Worm (Caenorhabditis elegans) whole organism, midembryonic: ENCODE measurements around the gene T24F1.7.

Experiments
- T22C8.4 ChIP-seq: fragments of 200-800 bp; sonication (Bioruptor generic); IDR thresholded peaks from 2 replicates; pipeline ENCODE4 v1.3.6; 2022; ENCODE audit warnings: missing genetic modification characterization, missing compliant biosample characterization
- cog-1 ChIP-seq: sonication (generic microtip); optimal IDR thresholded peaks from 2 replicates; lab custom pipeline; 2016; ENCODE audit warnings: missing genetic modification characterization, missing compliant biosample characterization
- flt-1 ChIP-seq: fragments of 200-800 bp; sonication (Bioruptor generic); IDR thresholded peaks from 2 replicates; pipeline ENCODE4 v1.3.6; 2022; ENCODE audit warnings: missing genetic modification characterization, missing compliant biosample characterization
- klf-2 ChIP-seq: fragments of 200-800 bp; sonication (Bioruptor generic); conservative IDR thresholded peaks from 2 replicates; pipeline ENCODE4 v1.3.6; 2022; ENCODE audit warnings: missing genetic modification reagents, missing genetic modification characterization, missing compliant biosample characterization
- med-1 ChIP-seq: sonication (generic microtip); optimal IDR thresholded peaks from 2 replicates; lab custom pipeline; 2017; ENCODE audit warnings: missing genetic modification characterization, mild to moderate bottlenecking, missing compliant biosample characterization, antibody characterized with exemption, missing genetic modification reagents; ENCODE audit not compliant: insufficient read depth
- ref-1 ChIP-seq: fragments of 200-800 bp; sonication (Bioruptor generic); conservative IDR thresholded peaks from 2 replicates; pipeline ENCODE4 v1.3.6; 2022; ENCODE audit warnings: missing genetic modification reagents, missing genetic modification characterization, missing compliant biosample characterization
- tab-1 ChIP-seq: fragments of 200-800 bp; sonication (Bioruptor generic); IDR thresholded peaks from 2 replicates; pipeline ENCODE4 v1.3.6; 2022; ENCODE audit warnings: missing genetic modification characterization, missing compliant biosample characterization
- ztf-23 ChIP-seq: fragments of 200-800 bp; sonication (Bioruptor generic); IDR thresholded peaks from 2 replicates; pipeline ENCODE4 v1.3.6; 2022; ENCODE audit warnings: missing genetic modification reagents, missing genetic modification characterization, missing compliant biosample characterization
- ztf-29 ChIP-seq: fragments of 200-800 bp; sonication (Bioruptor generic); IDR thresholded peaks from 2 replicates; pipeline ENCODE4 v1.3.6; 2022; ENCODE audit warnings: missing genetic modification reagents, missing genetic modification characterization, missing compliant biosample characterization

The T24F1.7 gene

DNA sequence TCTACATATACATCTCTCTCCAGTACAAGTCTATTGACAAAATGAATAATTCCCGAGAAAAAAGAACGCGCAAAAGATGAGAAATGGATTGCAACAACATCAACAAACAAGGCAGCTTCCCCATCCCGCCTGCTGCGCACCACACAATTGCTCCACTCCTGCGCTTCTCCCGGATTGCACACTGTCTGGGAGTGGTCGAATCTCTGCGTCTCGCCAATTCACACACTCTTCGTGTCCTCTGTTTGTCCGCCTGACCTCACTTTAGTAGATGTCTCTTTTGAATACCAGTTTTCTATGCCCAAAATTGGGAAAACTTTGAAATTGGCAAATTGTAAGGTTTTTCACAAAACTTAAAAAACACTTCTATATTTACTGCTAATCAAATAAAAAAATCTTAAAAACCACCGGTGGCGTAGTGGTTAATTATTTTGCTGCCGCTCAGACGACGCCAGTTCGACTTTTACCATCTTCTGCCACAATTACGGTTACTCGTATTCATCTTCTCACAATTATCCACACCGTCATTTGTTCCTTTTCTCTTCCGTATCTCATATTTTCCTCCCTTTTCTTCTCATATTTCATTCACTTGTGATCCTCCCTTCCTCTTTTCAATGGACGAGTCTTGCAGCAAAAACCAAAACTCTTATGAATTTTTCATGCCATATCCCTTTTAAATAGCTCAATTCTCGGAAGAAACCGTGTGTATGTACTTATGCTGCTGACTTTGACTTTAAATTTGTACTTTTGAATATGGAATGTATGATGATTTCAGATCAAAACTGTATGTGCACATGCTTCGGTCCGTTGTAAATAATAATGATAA lies 6.5 kb upstream of the T24F1.7 start, which contains the start of gene rsf-1:
rsf-1 (plus strand) TSS at position 773 of the 823 bp plus-strand sequence.
- TF ChIP-seq cog-1 (tag; lab: Kevin White, UChicago): peak; percentile 44
- no peak for TF ChIP-seq med-1
- no peak for TF ChIP-seq ztf-23 (GFP tag; lab: Robert Waterston, UW)

DNA sequence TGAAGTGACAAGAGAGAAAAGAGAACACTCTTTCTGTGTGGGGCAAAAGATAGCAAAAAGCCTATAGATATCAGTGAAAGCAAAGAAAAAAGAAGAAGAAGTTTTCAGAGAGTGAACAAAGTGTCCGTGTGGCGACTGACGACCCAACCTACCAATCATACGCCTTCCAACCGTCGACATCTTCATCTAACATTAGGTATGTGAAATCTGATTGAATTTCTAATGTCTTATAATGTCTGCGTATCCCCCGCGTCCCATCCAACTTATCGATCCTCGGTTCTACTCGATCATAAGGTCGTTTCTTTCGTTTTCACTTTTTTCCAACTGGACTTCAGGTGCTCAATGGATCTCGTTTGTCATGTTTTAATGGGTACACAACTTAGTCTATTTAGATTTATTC lies 5.0 kb upstream of the T24F1.7 start:
- TF ChIP-seq med-1: no peak
- no peak for TF ChIP-seq flt-1 (GFP tag; lab: Robert Waterston, UW)
- no peak for TF ChIP-seq ztf-23 (GFP tag; lab: Robert Waterston, UW)
- no peak for TF ChIP-seq ztf-29
- TF ChIP-seq ref-1 (GFP tag; lab: Robert Waterston, UW): no peak
- TF ChIP-seq klf-2 (GFP tag; lab: Robert Waterston, UW): no peak

DNA sequence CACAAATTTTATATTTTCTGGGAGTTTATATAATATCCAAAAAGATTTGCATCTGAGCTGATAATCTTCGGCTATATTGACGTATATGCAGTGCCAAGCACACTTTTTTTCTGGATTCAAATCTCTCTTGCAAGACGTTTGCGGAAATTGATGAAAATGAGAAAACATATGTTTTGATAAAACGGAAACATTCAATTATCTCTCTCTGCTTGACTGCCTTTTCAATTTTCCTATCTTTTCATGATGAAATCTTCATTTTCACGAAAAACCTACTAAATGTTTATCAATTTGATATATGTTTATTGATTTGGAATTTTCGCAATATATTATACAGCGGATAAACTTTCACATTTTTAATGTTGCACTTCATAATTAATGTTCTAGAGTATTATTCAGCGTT lies 4.4 kb upstream of the T24F1.7 start:
- no peak for TF ChIP-seq klf-2 (GFP tag; lab: Robert Waterston, UW)
- TF ChIP-seq ref-1 (GFP tag; lab: Robert Waterston, UW): no peak
- no peak for TF ChIP-seq ztf-23 (GFP tag; lab: Robert Waterston, UW)
- TF ChIP-seq med-1: no peak
- TF ChIP-seq ztf-29: no peak
- no peak for TF ChIP-seq cog-1 (tag; lab: Kevin White, UChicago)
- no peak for TF ChIP-seq T22C8.4 (GFP tag; lab: Robert Waterston, UW)
- TF ChIP-seq flt-1 (GFP tag; lab: Robert Waterston, UW): no peak
- TF ChIP-seq tab-1 (GFP tag; lab: Robert Waterston, UW): no peak

DNA sequence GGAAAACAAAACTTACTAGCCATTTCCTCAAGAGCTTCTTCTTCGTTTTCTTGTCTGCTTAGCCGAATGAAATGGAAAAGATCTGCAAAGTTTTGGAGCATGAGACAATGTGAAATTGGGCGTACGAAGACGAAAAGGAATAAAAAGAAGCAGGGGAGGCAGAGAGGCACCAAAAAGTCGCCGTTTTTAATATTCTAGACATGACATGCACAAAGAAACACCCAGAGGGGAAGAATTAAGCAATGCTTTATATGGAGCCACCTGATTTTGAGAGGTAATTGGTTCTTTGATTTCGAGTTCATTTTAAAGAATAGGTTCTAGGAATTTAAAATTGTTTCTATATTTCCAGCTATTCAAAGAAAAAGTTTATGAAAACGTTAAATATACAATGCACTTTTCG lies 1.8 kb downstream of the T24F1.7 start, which contains the start of gene T24F1.4:
T24F1.4 (minus strand) TSS at position 101 of the 400 bp plus-strand sequence.
- TF ChIP-seq ref-1 (GFP tag; lab: Robert Waterston, UW): no peak
- TF ChIP-seq T22C8.4 (GFP tag; lab: Robert Waterston, UW): no peak
- TF ChIP-seq med-1: no peak
- TF ChIP-seq klf-2 (GFP tag; lab: Robert Waterston, UW): no peak
- no peak for TF ChIP-seq ztf-23 (GFP tag; lab: Robert Waterston, UW)
- TF ChIP-seq cog-1 (tag; lab: Kevin White, UChicago): no peak
- TF ChIP-seq tab-1 (GFP tag; lab: Robert Waterston, UW): no peak
- no peak for TF ChIP-seq flt-1 (GFP tag; lab: Robert Waterston, UW)
- no peak for TF ChIP-seq ztf-29

DNA sequence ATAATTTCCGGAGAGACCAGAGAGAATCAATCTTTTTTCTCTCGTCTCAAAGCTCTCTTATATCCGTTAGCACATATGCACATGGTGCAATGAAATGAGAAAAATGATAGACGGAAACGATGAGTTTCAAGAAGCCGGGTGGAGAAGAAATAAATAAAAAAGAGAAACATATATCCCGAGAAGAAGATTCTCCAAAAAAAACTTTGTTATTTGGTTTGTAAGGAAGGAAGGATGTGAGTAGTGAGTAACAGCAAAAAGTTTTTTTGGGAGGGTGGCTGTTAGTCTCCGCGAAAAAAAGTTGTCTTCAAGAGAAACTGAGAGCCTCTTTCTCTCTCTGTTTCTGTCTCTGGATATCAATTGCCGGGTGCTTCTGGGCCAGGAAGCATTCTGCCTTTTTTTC lies 4.3 kb downstream of the T24F1.7 start:
- TF ChIP-seq cog-1 (tag; lab: Kevin White, UChicago): no peak
- no peak for TF ChIP-seq ztf-23 (GFP tag; lab: Robert Waterston, UW)
- TF ChIP-seq ztf-29: no peak
- TF ChIP-seq T22C8.4 (GFP tag; lab: Robert Waterston, UW): no peak
- no peak for TF ChIP-seq flt-1 (GFP tag; lab: Robert Waterston, UW)
- no peak for TF ChIP-seq ref-1 (GFP tag; lab: Robert Waterston, UW)
- no peak for TF ChIP-seq med-1
- TF ChIP-seq tab-1 (GFP tag; lab: Robert Waterston, UW): no peak
- TF ChIP-seq klf-2 (GFP tag; lab: Robert Waterston, UW): no peak

DNA sequence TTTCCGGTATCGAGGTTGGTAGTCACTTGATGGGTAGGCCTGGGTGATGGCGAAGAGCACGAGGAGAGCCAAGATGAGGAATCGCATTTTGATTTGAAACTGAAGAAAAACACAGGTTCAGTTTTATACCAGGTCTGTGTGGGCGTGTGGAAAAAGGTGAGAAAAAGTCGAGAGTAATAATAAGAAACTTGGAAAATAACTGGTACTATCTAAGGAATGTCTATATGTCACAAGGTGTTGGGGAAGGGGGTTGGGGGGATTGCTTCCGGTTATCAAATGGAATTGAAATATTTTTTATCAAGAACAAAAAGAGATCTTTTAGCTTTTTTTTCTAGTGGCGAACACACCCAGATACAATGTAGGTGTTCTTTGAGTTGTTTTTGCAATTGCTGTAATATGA lies 7.3 kb downstream of the T24F1.7 start, which contains the start of gene nlp-51:
nlp-51 (minus strand) TSS at position 101 of the 400 bp plus-strand sequence.
- TF ChIP-seq flt-1 (GFP tag; lab: Robert Waterston, UW) (no peak), med-1 (no peak), ref-1 (GFP tag; lab: Robert Waterston, UW) (no peak), tab-1 (GFP tag; lab: Robert Waterston, UW) (no peak), T22C8.4 (GFP tag; lab: Robert Waterston, UW) (no peak), cog-1 (tag; lab: Kevin White, UChicago) (no peak), ztf-29 (no peak), ztf-23 (GFP tag; lab: Robert Waterston, UW) (no peak), klf-2 (GFP tag; lab: Robert Waterston, UW) (no peak)

DNA sequence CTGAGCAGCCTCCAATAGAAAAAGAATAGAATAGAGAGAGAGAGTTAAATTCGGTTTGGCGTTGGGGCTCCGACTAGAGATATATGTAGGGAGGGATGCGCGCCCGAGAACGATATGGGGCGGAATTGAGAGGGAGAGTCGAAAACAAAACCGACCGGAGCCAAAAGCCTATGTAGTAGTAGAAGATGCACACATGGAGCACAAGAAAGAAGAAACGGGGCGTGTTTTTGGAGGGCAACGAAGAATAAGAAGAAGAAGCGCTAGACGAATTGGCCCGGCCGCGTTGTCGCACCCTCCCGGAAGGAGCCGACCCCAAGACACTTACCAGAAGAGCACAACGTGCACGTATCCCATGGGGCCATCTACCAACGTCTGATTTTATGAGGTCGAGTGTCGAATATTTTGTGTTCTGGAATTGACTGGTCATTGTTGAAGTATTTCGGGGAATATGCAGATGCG lies 16.7 kb downstream of the T24F1.7 start, which contains the start of gene tag-180:
tag-180 (minus strand) TSS at position 409 of the 459 bp plus-strand sequence.
- TF ChIP-seq ztf-23 (GFP tag; lab: Robert Waterston, UW): no peak
- no peak for TF ChIP-seq flt-1 (GFP tag; lab: Robert Waterston, UW)
- no peak for TF ChIP-seq med-1
- TF ChIP-seq ref-1 (GFP tag; lab: Robert Waterston, UW): no peak
- TF ChIP-seq cog-1 (tag; lab: Kevin White, UChicago): no peak
- no peak for TF ChIP-seq tab-1 (GFP tag; lab: Robert Waterston, UW)
- no peak for TF ChIP-seq ztf-29
- no peak for TF ChIP-seq klf-2 (GFP tag; lab: Robert Waterston, UW)
- TF ChIP-seq T22C8.4 (GFP tag; lab: Robert Waterston, UW): no peak

DNA sequence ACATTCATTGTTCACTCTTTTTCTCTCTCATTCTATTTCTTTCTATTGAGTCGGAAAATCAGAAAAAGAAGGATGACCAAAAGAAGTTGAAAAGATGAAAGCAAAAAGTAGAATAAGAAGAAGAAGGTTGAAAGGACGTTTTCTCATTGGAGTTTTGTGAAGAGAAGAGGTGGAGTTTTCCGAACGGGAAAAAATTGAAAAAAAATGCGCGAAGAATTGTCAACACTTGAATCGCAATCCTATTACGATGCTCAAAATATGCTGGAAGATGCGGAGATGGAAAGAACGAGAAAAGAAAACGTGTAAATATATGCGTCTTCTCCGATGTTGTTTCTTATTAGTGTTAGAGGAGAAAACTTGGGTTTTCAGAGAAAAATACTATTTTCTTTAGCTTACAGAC lies 21.1 kb downstream of the T24F1.7 start:
- no peak for TF ChIP-seq tab-1 (GFP tag; lab: Robert Waterston, UW)
- TF ChIP-seq flt-1 (GFP tag; lab: Robert Waterston, UW): no peak
- no peak for TF ChIP-seq ztf-29
- no peak for TF ChIP-seq med-1
- TF ChIP-seq T22C8.4 (GFP tag; lab: Robert Waterston, UW): no peak
- TF ChIP-seq klf-2 (GFP tag; lab: Robert Waterston, UW): no peak
- TF ChIP-seq ztf-23 (GFP tag; lab: Robert Waterston, UW): no peak
- no peak for TF ChIP-seq cog-1 (tag; lab: Kevin White, UChicago)
- no peak for TF ChIP-seq ref-1 (GFP tag; lab: Robert Waterston, UW)
